Worm (Caenorhabditis elegans) whole organism, mixed stage, embryonic: ENCODE results near the gene F58F12.1.

ENCODE experiments used
- M03D4.4 ChIP-seq: sonication (generic microtip); optimal IDR thresholded peaks from 2 replicates; lab custom pipeline; 2017; ENCODE audit warnings: mild to moderate bottlenecking, missing genetic modification characterization, missing compliant biosample characterization
- bed-3 ChIP-seq: fragments of 200-800 bp; sonication (Bioruptor generic); optimal IDR thresholded peaks from 3 replicates; lab custom pipeline; 2018; ENCODE audit warnings: mild to moderate bottlenecking, missing genetic modification characterization, moderate library complexity, missing compliant biosample characterization
- blmp-1 ChIP-seq: fragments of 150-350 bp; optimal IDR thresholded peaks from 2 replicates; lab custom pipeline; 2014; ENCODE audit warnings: missing biosample characterization, missing genetic modification characterization
- ceh-39 ChIP-seq: fragments of 150-350 bp; optimal IDR thresholded peaks from 2 replicates; lab custom pipeline; 2014; ENCODE audit warnings: missing biosample characterization, missing genetic modification characterization
- ceh-43 ChIP-seq: fragments of 200-800 bp; sonication (Bioruptor generic); optimal IDR thresholded peaks from 2 replicates; lab custom pipeline; 2018; ENCODE audit warnings: mild to moderate bottlenecking, missing genetic modification characterization, moderate library complexity, missing compliant biosample characterization
- ceh-83 ChIP-seq: fragments of 200-800 bp; sonication (Bioruptor generic); optimal IDR thresholded peaks from 2 replicates; lab custom pipeline; 2018; ENCODE audit warnings: mild to moderate bottlenecking, missing genetic modification characterization, missing compliant biosample characterization
- ces-1 ChIP-seq: fragments of 150-350 bp; optimal IDR thresholded peaks from 2 replicates; lab custom pipeline; 2014; ENCODE audit warnings: missing biosample characterization, missing genetic modification reagents, missing genetic modification characterization
- cnd-1 ChIP-seq: fragments of 200-800 bp; sonication (Bioruptor generic); optimal IDR thresholded peaks from 2 replicates; lab custom pipeline; 2018; ENCODE audit warnings: mild to moderate bottlenecking, missing genetic modification characterization, missing compliant biosample characterization
- drap-1 ChIP-seq: fragments of 200-800 bp; sonication (Bioruptor generic); optimal IDR thresholded peaks from 3 replicates; lab custom pipeline; 2018; ENCODE audit warnings: mild to moderate bottlenecking, missing genetic modification characterization, missing compliant biosample characterization
- elt-1 ChIP-seq: sonication (generic microtip); optimal IDR thresholded peaks from 2 replicates; lab custom pipeline; 2017; ENCODE audit warnings: missing genetic modification characterization, mild to moderate bottlenecking, missing compliant biosample characterization, antibody characterized with exemption, moderate library complexity, borderline replicate concordance; ENCODE audit not compliant: insufficient read depth
- flh-1 ChIP-seq: fragments of 200-800 bp; sonication (Bioruptor generic); optimal IDR thresholded peaks from 2 replicates; lab custom pipeline; 2018; ENCODE audit warnings: mild to moderate bottlenecking, missing genetic modification characterization, moderate library complexity, missing compliant biosample characterization
- ham-2 ChIP-seq: fragments of 200-800 bp; sonication (Bioruptor generic); optimal IDR thresholded peaks from 2 replicates; lab custom pipeline; 2018; ENCODE audit warnings: mild to moderate bottlenecking, missing genetic modification characterization, missing compliant biosample characterization
- hlh-1 ChIP-seq: fragments of 150-350 bp; optimal IDR thresholded peaks from 2 replicates; lab custom pipeline; 2014; ENCODE audit warnings: missing biosample characterization, missing genetic modification reagents, missing genetic modification characterization
- lin-13 ChIP-seq: fragments of 150-350 bp; optimal IDR thresholded peaks from 2 replicates; lab custom pipeline; 2014; ENCODE audit warnings: missing biosample characterization, missing genetic modification characterization
- lin-32 ChIP-seq: fragments of 200-800 bp; sonication (Bioruptor generic); optimal IDR thresholded peaks from 2 replicates; lab custom pipeline; 2018; ENCODE audit warnings: mild to moderate bottlenecking, missing genetic modification characterization, missing compliant biosample characterization
- mab-5 ChIP-seq: fragments of 150-350 bp; optimal IDR thresholded peaks from 2 replicates; lab custom pipeline; 2014; ENCODE audit warnings: missing biosample characterization, missing genetic modification characterization
- mep-1 ChIP-seq: fragments of 150-350 bp; optimal IDR thresholded peaks from 2 replicates; lab custom pipeline; 2017; ENCODE audit warnings: missing biosample characterization, missing genetic modification reagents, missing genetic modification characterization, inconsistent platforms
- mls-2 ChIP-seq: sonication (generic microtip); optimal IDR thresholded peaks from 2 replicates; lab custom pipeline; 2016; ENCODE audit warnings: mild to moderate bottlenecking, missing genetic modification characterization, moderate library complexity, missing compliant biosample characterization
- nhr-12 ChIP-seq: fragments of 150-350 bp; optimal IDR thresholded peaks from 2 replicates; lab custom pipeline; 2014; ENCODE audit warnings: missing biosample characterization, missing genetic modification characterization
- nhr-2 ChIP-seq: fragments of 150-350 bp; optimal IDR thresholded peaks from 2 replicates; lab custom pipeline; 2014; ENCODE audit warnings: missing biosample characterization, missing genetic modification characterization
- nhr-237 ChIP-seq: fragments of 150-350 bp; optimal IDR thresholded peaks from 2 replicates; lab custom pipeline; 2014; ENCODE audit warnings: missing biosample characterization, missing genetic modification characterization
- pha-4 ChIP-seq: fragments of 150-350 bp; optimal IDR thresholded peaks from 2 replicates; lab custom pipeline; 2018; ENCODE audit warnings: missing biosample characterization, missing genetic modification reagents, missing genetic modification characterization
- sem-2 ChIP-seq: fragments of 200-800 bp; sonication (Bioruptor generic); optimal IDR thresholded peaks from 2 replicates; lab custom pipeline; 2018; ENCODE audit warnings: mild to moderate bottlenecking, missing genetic modification characterization, missing compliant biosample characterization
- sptf-1 ChIP-seq: sonication (generic microtip); optimal IDR thresholded peaks from 2 replicates; lab custom pipeline; 2017; ENCODE audit warnings: mild to moderate bottlenecking, missing genetic modification characterization, moderate library complexity, missing compliant biosample characterization
- unc-120 ChIP-seq: sonication (generic microtip); optimal IDR thresholded peaks from 2 replicates; lab custom pipeline; 2017; ENCODE audit warnings: missing genetic modification characterization, missing compliant biosample characterization; ENCODE audit not compliant: poor library complexity, severe bottlenecking
- unc-39 ChIP-seq: fragments of 150-350 bp; optimal IDR thresholded peaks from 2 replicates; lab custom pipeline; 2014; ENCODE audit warnings: missing biosample characterization, missing genetic modification characterization
- unc-62 ChIP-seq: fragments of 150-350 bp; optimal IDR thresholded peaks from 2 replicates; lab custom pipeline; 2014; ENCODE audit warnings: missing biosample characterization, missing genetic modification reagents, missing genetic modification characterization
- zip-8 ChIP-seq: fragments of 150-350 bp; optimal IDR thresholded peaks from 2 replicates; lab custom pipeline; 2014; ENCODE audit warnings: missing biosample characterization, missing genetic modification characterization
- ztf-11 ChIP-seq: fragments of 150-350 bp; optimal IDR thresholded peaks from 2 replicates; lab custom pipeline; 2014; ENCODE audit warnings: missing biosample characterization, missing genetic modification characterization

The F58F12.1 gene

ce11 chrII:6386467-6386866 is 3.0 kb downstream of the F58F12.1 start, which contains the start of gene F58F12.4:
Gene F58F12.4, plus strand, starts transcription at chrII:6386767.
- TF ChIP-seq unc-39, result no peak
- TF ChIP-seq ceh-83, result no peak
- TF ChIP-seq flh-1 (GFP tag; lab: Kevin White, UChicago), result no peak
- no peak for TF ChIP-seq drap-1
- TF ChIP-seq mep-1 (tag; lab: Kevin White, UChicago), result no peak
- no peak for TF ChIP-seq M03D4.4 (tag; lab: Kevin White, UChicago)
- TF ChIP-seq unc-120 (tag; lab: Kevin White, UChicago), result no peak
- no peak for TF ChIP-seq sem-2 (GFP tag; lab: Kevin White, UChicago)
- no peak for TF ChIP-seq mls-2 (tag; lab: Kevin White, UChicago)
- TF ChIP-seq zip-8 (tag; lab: Kevin White, UChicago), result no peak
- no peak for TF ChIP-seq ham-2 (GFP tag; lab: Kevin White, UChicago)
- no peak for TF ChIP-seq lin-13 (tag; lab: Kevin White, UChicago)
- TF ChIP-seq nhr-237 (tag; lab: Kevin White, UChicago), result no peak
- TF ChIP-seq ztf-11 (tag; lab: Kevin White, UChicago), result no peak
- TF ChIP-seq pha-4, result no peak
- TF ChIP-seq ceh-43 (GFP tag; lab: Kevin White, UChicago), result no peak

ce11 chrII:6387937-6388336 is 4.5 kb downstream of the F58F12.1 start, which contains the start of gene F58F12.2:
Gene F58F12.2, minus strand, starts transcription at chrII:6388037.
- TF ChIP-seq mab-5 (tag; lab: Kevin White, UChicago), result no peak
- TF ChIP-seq bed-3 (GFP tag; lab: Kevin White, UChicago), result no peak
- no peak for TF ChIP-seq ceh-39 (tag; lab: Kevin White, UChicago)
- no peak for TF ChIP-seq mep-1 (tag; lab: Kevin White, UChicago)
- no peak for TF ChIP-seq ces-1 (GFP tag; lab: Kevin White, UChicago)
- TF ChIP-seq mls-2 (tag; lab: Kevin White, UChicago), result no peak
- no peak for TF ChIP-seq sem-2 (GFP tag; lab: Kevin White, UChicago)
- no peak for TF ChIP-seq lin-32
- TF ChIP-seq nhr-2, result no peak
- no peak for TF ChIP-seq cnd-1
- no peak for TF ChIP-seq ztf-11 (tag; lab: Kevin White, UChicago)
- no peak for TF ChIP-seq nhr-237 (tag; lab: Kevin White, UChicago)
- TF ChIP-seq flh-1 (GFP tag; lab: Kevin White, UChicago), result no peak
- TF ChIP-seq blmp-1 (tag; lab: Kevin White, UChicago), result no peak
- no peak for TF ChIP-seq unc-62 (GFP tag; lab: Kevin White, UChicago)

- TF ChIP-seq mab-5 (tag; lab: Kevin White, UChicago), result no peak
- no peak for TF ChIP-seq hlh-1 (tag; lab: Kevin White, UChicago)
- no peak for TF ChIP-seq mep-1 (tag; lab: Kevin White, UChicago)
- TF ChIP-seq ces-1 (GFP tag; lab: Kevin White, UChicago), result no peak
- no peak for TF ChIP-seq drap-1
- TF ChIP-seq ceh-43 (GFP tag; lab: Kevin White, UChicago), result no peak
- no peak for TF ChIP-seq cnd-1
- TF ChIP-seq zip-8 (tag; lab: Kevin White, UChicago), result no peak
- no peak for TF ChIP-seq nhr-12 (tag; lab: Kevin White, UChicago)
Measured at ce11 chrII:6391195-6391594, 7.8 kb downstream of the F58F12.1 start, which contains the start of gene F58F12.3. Gene F58F12.3, minus strand, starts transcription at chrII:6391295.

ce11 chrII:6394037-6394436 is 10.6 kb downstream of the F58F12.1 start:
- TF ChIP-seq unc-39 (no peak), hlh-1 (tag; lab: Kevin White, UChicago) (peak; percentile 81), ces-1 (GFP tag; lab: Kevin White, UChicago) (no peak), bed-3 (GFP tag; lab: Kevin White, UChicago) (no peak), nhr-2 (peak; percentile 16), mab-5 (tag; lab: Kevin White, UChicago) (no peak), unc-62 (GFP tag; lab: Kevin White, UChicago) (peak; percentile 56)

ce11 chrII:6398406-6398805 is 15.0 kb downstream of the F58F12.1 start, which contains the start of gene zig-10:
Gene zig-10, plus strand, starts transcription at chrII:6398706.
- peak; percentile 37 for TF ChIP-seq elt-1
- no peak for TF ChIP-seq sptf-1 (tag; lab: Kevin White, UChicago)
